Worm (Caenorhabditis elegans): ENCODE data around the gene fbxb-59.

DNA sequence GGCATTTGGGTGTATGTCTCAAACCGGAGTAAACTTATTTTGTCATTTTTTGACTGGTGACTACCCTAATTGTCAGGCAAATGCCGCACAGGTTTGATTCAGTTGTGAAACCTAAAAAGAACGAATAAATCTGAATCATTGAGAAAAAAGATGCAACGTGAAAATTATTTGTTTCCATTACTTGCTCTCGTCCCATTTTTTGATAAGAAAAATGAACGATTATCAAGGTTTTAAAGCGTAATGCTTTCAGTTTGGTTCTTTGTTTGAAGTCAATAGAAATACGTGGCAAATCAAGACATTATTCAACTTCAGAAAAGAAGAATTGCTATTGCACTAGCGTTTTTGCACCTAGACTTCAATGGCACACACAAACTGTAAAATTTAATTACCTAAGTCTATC, 6.6 kb upstream of the fbxb-59 start, which contains the start of gene Y113G7B.12:
- TF ChIP-seq lin-11 (tag; optimal IDR thresholded peaks at IDR 0.05) (no peak), sdc-2 (tag; optimal IDR thresholded peaks at IDR 0.05) (no peak), zip-5 (tag; optimal IDR thresholded peaks at IDR 0.05) (no peak), ztf-16 (tag; optimal IDR thresholded peaks at IDR 0.05) (no peak), ceh-31 (tag; optimal IDR thresholded peaks at IDR 0.05) (no peak), dve-1 (tag; optimal IDR thresholded peaks at IDR 0.05) (no peak), fkh-6 (tag; optimal IDR thresholded peaks at IDR 0.05) (no peak), ahr-1 (tag; optimal IDR thresholded peaks at IDR 0.05) (no peak), hlh-15 (tag; optimal IDR thresholded peaks at IDR 0.05) (no peak)

Measured in whole organism, late embryonic.